Worm (Caenorhabditis elegans) whole organism, L1 larva: ENCODE results near the gene pmp-3.

Source experiments
- aly-2 ChIP-seq: fragments of 150-350 bp; optimal IDR thresholded peaks from 2 replicates; lab custom pipeline; 2014; ENCODE audit warnings: missing biosample characterization, missing genetic modification characterization
- ceh-63 ChIP-seq: fragments of 200-800 bp; sonication (Bioruptor generic); optimal IDR thresholded peaks from 2 replicates; lab custom pipeline; 2018; ENCODE audit warnings: mild to moderate bottlenecking, missing genetic modification characterization, missing compliant biosample characterization
- lin-13 ChIP-seq: fragments of 150-350 bp; optimal IDR thresholded peaks from 2 replicates; lab custom pipeline; 2014; ENCODE audit warnings: missing biosample characterization, missing genetic modification reagents, missing genetic modification characterization
- rnt-1 ChIP-seq: sonication (generic microtip); optimal IDR thresholded peaks from 2 replicates; lab custom pipeline; 2016; ENCODE audit warnings: mild to moderate bottlenecking, missing genetic modification characterization, moderate library complexity, missing compliant biosample characterization
- snpc-4 ChIP-seq: fragments of 150-350 bp; optimal IDR thresholded peaks from 2 replicates; lab custom pipeline; 2014; ENCODE audit warnings: missing biosample characterization, missing genetic modification characterization

ce11 chrV:14683291-14683690 lies 36.8 kb downstream of the pmp-3 start:
- TF ChIP-seq ceh-63 (no peak), rnt-1 (tag; lab: Kevin White, UChicago) (no peak), snpc-4 (tag; lab: Kevin White, UChicago) (no peak), aly-2 (no peak), lin-13 (GFP tag; lab: Kevin White, UChicago) (no peak)
